Worm (Caenorhabditis elegans) whole organism, L1 larva: ENCODE measurements around the gene F56A8.8.

Experiments
- C04F5.9 ChIP-seq: sonication (generic microtip); optimal IDR thresholded peaks from 2 replicates; lab custom pipeline; 2016; ENCODE audit warnings: missing genetic modification characterization, missing compliant biosample characterization
- F16B12.6 ChIP-seq: fragments of 150-350 bp; optimal IDR thresholded peaks from 2 replicates; lab custom pipeline; 2014; ENCODE audit warnings: missing biosample characterization, missing genetic modification characterization
- alr-1 ChIP-seq: fragments of 200-800 bp; sonication (Bioruptor generic); optimal IDR thresholded peaks from 2 replicates; lab custom pipeline; 2018; ENCODE audit warnings: borderline replicate concordance, mild to moderate bottlenecking, missing genetic modification characterization, missing compliant biosample characterization
- aly-2 ChIP-seq: fragments of 150-350 bp; optimal IDR thresholded peaks from 2 replicates; lab custom pipeline; 2014; ENCODE audit warnings: missing biosample characterization, missing genetic modification characterization
- ama-1 ChIP-seq: fragments of 150-350 bp; optimal IDR thresholded peaks from 2 replicates; lab custom pipeline; 2014
- ceh-8 ChIP-seq: fragments of 200-800 bp; sonication (Bioruptor generic); optimal IDR thresholded peaks from 2 replicates; lab custom pipeline; 2018; ENCODE audit warnings: mild to moderate bottlenecking, missing genetic modification characterization, moderate library complexity, missing compliant biosample characterization
- dpl-1 ChIP-seq, 3 experiments: fragments of 150-350 bp in 2 of 3; sonication (generic microtip) in 1 of 3; optimal IDR thresholded peaks; 2 replicates each; lab custom pipeline; 2014 to 2017; ENCODE audit warnings: missing biosample characterization in 3 of 3, missing genetic modification characterization in 3 of 3, missing genetic modification reagents in 3 of 3
- dsc-1 ChIP-seq: sonication (generic microtip); optimal IDR thresholded peaks from 2 replicates; lab custom pipeline; 2016; ENCODE audit warnings: mild to moderate bottlenecking, missing genetic modification characterization, missing compliant biosample characterization
- efl-1 ChIP-seq, 4 experiments: fragments of 150-350 bp; optimal IDR thresholded peaks in 3 of 4; peaks in 1 of 4; 1 replicate in 1 of 4; 2 replicates in 3 of 4; lab custom pipeline; 2014; ENCODE audit warnings: missing biosample characterization in 2 of 4, missing genetic modification characterization in 2 of 4, missing genetic modification reagents in 2 of 4
- egl-27 ChIP-seq, 2 experiments: fragments of 150-350 bp in 1 of 2; sonication (generic microtip); optimal IDR thresholded peaks; 3 replicates each; lab custom pipeline; 2017 to 2018; ENCODE audit warnings: missing biosample characterization in 2 of 2, missing genetic modification characterization in 2 of 2, missing genetic modification reagents in 2 of 2
- elt-3 ChIP-seq, 6 experiments: fragments of 150-350 bp in 1 of 6; sonication (generic microtip); optimal IDR thresholded peaks; 2 replicates each; lab custom pipeline; 2017 to 2018; ENCODE audit warnings: missing biosample characterization in 6 of 6, missing genetic modification characterization in 6 of 6, inconsistent platforms in 1 of 6
- ets-5 ChIP-seq: fragments of 200-800 bp; sonication (Bioruptor generic); IDR thresholded peaks from 2 replicates; pipeline ENCODE4 v1.3.6; 2022; ENCODE audit warnings: missing genetic modification characterization, missing compliant biosample characterization
- fkh-10 ChIP-seq: sonication (generic microtip); optimal IDR thresholded peaks from 2 replicates; lab custom pipeline; 2017; ENCODE audit warnings: missing biosample characterization, missing genetic modification reagents, missing genetic modification characterization
- fkh-4 ChIP-seq: sonication (generic microtip); optimal IDR thresholded peaks from 2 replicates; lab custom pipeline; 2016; ENCODE audit warnings: missing compliant biosample characterization, missing genetic modification characterization, borderline replicate concordance
- fkh-8 ChIP-seq: sonication (generic microtip); optimal IDR thresholded peaks from 2 replicates; lab custom pipeline; 2016; ENCODE audit warnings: mild to moderate bottlenecking, missing genetic modification characterization, missing compliant biosample characterization
- fos-1 ChIP-seq: fragments of 150-350 bp; optimal IDR thresholded peaks from 2 replicates; lab custom pipeline; 2014; ENCODE audit warnings: missing biosample characterization, missing genetic modification characterization
- grh-1 ChIP-seq: fragments of 200-800 bp; sonication (Bioruptor generic); IDR thresholded peaks from 2 replicates; pipeline ENCODE4 v1.3.6; 2022; ENCODE audit warnings: missing genetic modification reagents, missing genetic modification characterization, missing compliant biosample characterization
- hlh-4 ChIP-seq: sonication (generic microtip); optimal IDR thresholded peaks from 2 replicates; lab custom pipeline; 2016; ENCODE audit warnings: mild to moderate bottlenecking, missing genetic modification characterization, missing compliant biosample characterization
- hpl-2 ChIP-seq: fragments of 150-350 bp; optimal IDR thresholded peaks from 2 replicates; lab custom pipeline; 2014; ENCODE audit warnings: missing biosample characterization, missing genetic modification reagents, missing genetic modification characterization
- isw-1 ChIP-seq: fragments of 200-800 bp; sonication (Bioruptor generic); IDR thresholded peaks from 2 replicates; pipeline ENCODE4 v1.3.6; 2022; ENCODE audit warnings: missing genetic modification characterization, missing compliant biosample characterization
- lin-35 ChIP-seq, 2 experiments: fragments of 150-350 bp; optimal IDR thresholded peaks; 2 replicates each; lab custom pipeline; 2014; ENCODE audit warnings: missing biosample characterization in 2 of 2, missing genetic modification characterization in 2 of 2, missing genetic modification reagents in 2 of 2
- lin-39 ChIP-seq: fragments of 150-350 bp; optimal IDR thresholded peaks from 2 replicates; lab custom pipeline; 2014; ENCODE audit warnings: missing biosample characterization, missing genetic modification reagents, missing genetic modification characterization
- lir-3 ChIP-seq: sonication (generic microtip); optimal IDR thresholded peaks from 2 replicates; lab custom pipeline; 2016; ENCODE audit warnings: mild to moderate bottlenecking, missing genetic modification characterization, moderate library complexity, missing compliant biosample characterization; ENCODE audit not compliant: poor library complexity
- mep-1 ChIP-seq: fragments of 150-350 bp; optimal IDR thresholded peaks from 2 replicates; lab custom pipeline; 2014; ENCODE audit warnings: missing biosample characterization, missing genetic modification characterization
- nhr-11 ChIP-seq: fragments of 150-350 bp; optimal IDR thresholded peaks from 2 replicates; lab custom pipeline; 2014; ENCODE audit warnings: missing biosample characterization, missing genetic modification characterization
- nhr-19 ChIP-seq: fragments of 200-800 bp; sonication (Bioruptor generic); conservative IDR thresholded peaks from 2 replicates; pipeline ENCODE4 v1.3.6; 2022; ENCODE audit warnings: missing genetic modification characterization, missing compliant biosample characterization
- nhr-237 ChIP-seq: fragments of 150-350 bp; optimal IDR thresholded peaks from 2 replicates; lab custom pipeline; 2014; ENCODE audit warnings: missing biosample characterization, missing genetic modification characterization
- nhr-28 ChIP-seq: fragments of 150-350 bp; optimal IDR thresholded peaks from 2 replicates; lab custom pipeline; 2014; ENCODE audit warnings: missing biosample characterization, missing genetic modification characterization
- nhr-84 ChIP-seq: sonication (generic microtip); optimal IDR thresholded peaks from 2 replicates; lab custom pipeline; 2017; ENCODE audit warnings: missing biosample characterization, missing genetic modification characterization
- nhr-90 ChIP-seq: sonication (generic microtip); optimal IDR thresholded peaks from 2 replicates; lab custom pipeline; 2016; ENCODE audit warnings: mild to moderate bottlenecking, missing genetic modification characterization, missing compliant biosample characterization; ENCODE audit not compliant: poor library complexity
- pag-3 ChIP-seq: sonication (generic microtip); optimal IDR thresholded peaks from 2 replicates; lab custom pipeline; 2017; ENCODE audit warnings: missing genetic modification characterization, mild to moderate bottlenecking, missing compliant biosample characterization, antibody characterized with exemption, borderline replicate concordance; ENCODE audit not compliant: insufficient read depth
- pax-3 ChIP-seq: fragments of 200-800 bp; sonication (Bioruptor generic); optimal IDR thresholded peaks from 2 replicates; lab custom pipeline; 2018; ENCODE audit warnings: mild to moderate bottlenecking, missing genetic modification characterization, moderate library complexity, missing compliant biosample characterization
- rnt-1 ChIP-seq: sonication (generic microtip); optimal IDR thresholded peaks from 2 replicates; lab custom pipeline; 2016; ENCODE audit warnings: mild to moderate bottlenecking, missing genetic modification characterization, moderate library complexity, missing compliant biosample characterization
- skn-1 ChIP-seq: fragments of 150-350 bp; optimal IDR thresholded peaks from 2 replicates; lab custom pipeline; 2014; ENCODE audit warnings: missing biosample characterization, missing genetic modification characterization
- snpc-4 ChIP-seq: fragments of 150-350 bp; optimal IDR thresholded peaks from 2 replicates; lab custom pipeline; 2014; ENCODE audit warnings: missing biosample characterization, missing genetic modification characterization
- sox-4 ChIP-seq: sonication (generic microtip); optimal IDR thresholded peaks from 2 replicates; lab custom pipeline; 2016; ENCODE audit warnings: missing genetic modification characterization, missing compliant biosample characterization
- sptf-1 ChIP-seq: fragments of 150-350 bp; optimal IDR thresholded peaks from 2 replicates; lab custom pipeline; 2014; ENCODE audit warnings: missing biosample characterization, missing genetic modification characterization
- sup-37 ChIP-seq: fragments of 200-800 bp; sonication (Bioruptor generic); optimal IDR thresholded peaks from 2 replicates; lab custom pipeline; 2018; ENCODE audit warnings: mild to moderate bottlenecking, missing genetic modification characterization, missing compliant biosample characterization
- swsn-7 ChIP-seq: sonication (generic microtip); optimal IDR thresholded peaks from 2 replicates; lab custom pipeline; 2016; ENCODE audit warnings: missing genetic modification characterization, missing compliant biosample characterization
- tbx-2 ChIP-seq: sonication (generic microtip); optimal IDR thresholded peaks from 2 replicates; lab custom pipeline; 2016; ENCODE audit warnings: missing genetic modification characterization, missing compliant biosample characterization
- tlp-1 ChIP-seq: fragments of 150-350 bp; optimal IDR thresholded peaks from 2 replicates; lab custom pipeline; 2014; ENCODE audit warnings: missing biosample characterization, missing genetic modification characterization
- unc-130 ChIP-seq: fragments of 150-350 bp; optimal IDR thresholded peaks from 2 replicates; lab custom pipeline; 2017; ENCODE audit warnings: missing biosample characterization, missing genetic modification characterization, inconsistent platforms
- unc-62 ChIP-seq: fragments of 150-350 bp; optimal IDR thresholded peaks from 2 replicates; lab custom pipeline; 2014; ENCODE audit warnings: missing biosample characterization, missing genetic modification reagents, missing genetic modification characterization
- unc-98 ChIP-seq: fragments of 200-800 bp; sonication (Bioruptor generic); IDR thresholded peaks from 2 replicates; pipeline ENCODE4 v1.3.6; 2022; ENCODE audit warnings: missing genetic modification characterization, missing compliant biosample characterization
- vab-15 ChIP-seq: sonication (generic microtip); optimal IDR thresholded peaks from 2 replicates; lab custom pipeline; 2017; ENCODE audit warnings: missing genotype, mild to moderate bottlenecking, missing genetic modification characterization, missing compliant biosample characterization
- xbp-1 ChIP-seq: sonication (generic microtip); optimal IDR thresholded peaks from 2 replicates; lab custom pipeline; 2016; ENCODE audit warnings: missing genetic modification characterization, missing compliant biosample characterization
- zip-4 ChIP-seq: fragments of 200-800 bp; sonication (Bioruptor generic); optimal IDR thresholded peaks from 2 replicates; lab custom pipeline; 2018; ENCODE audit warnings: mild to moderate bottlenecking, missing genetic modification characterization, moderate library complexity, missing compliant biosample characterization
- ztf-11 ChIP-seq, 2 experiments: sonication (generic microtip); optimal IDR thresholded peaks; 2 replicates each; lab custom pipeline; 2016 to 2017; ENCODE audit warnings: missing genetic modification characterization in 2 of 2, missing biosample characterization in 1 of 2, missing compliant biosample characterization in 1 of 2
- ztf-4 ChIP-seq: fragments of 150-350 bp; optimal IDR thresholded peaks from 2 replicates; lab custom pipeline; 2014; ENCODE audit warnings: missing biosample characterization, missing genetic modification characterization

The F56A8.8 gene

ce11 chrIII:13302578-13302977 is 17.1 kb downstream of the F56A8.8 start:
- TF ChIP-seq fos-1 (tag; lab: Kevin White, UChicago) (no peak), grh-1 (GFP tag; lab: Robert Waterston, UW) (no peak), efl-1 (optimal IDR thresholded peaks at IDR 0.05; lab: Kevin White, UChicago) (no peak), efl-1 (GFP tag; optimal IDR thresholded peaks at IDR 0.05 in 1 of 2; lab: Kevin White, UChicago) (peak in 1 of 2 experiments; percentile 74)
- TF ChIP-seq, all 84 proteins: peak for 1

- TF ChIP-seq unc-98 = no peak
- no peak for TF ChIP-seq ztf-11 (tag; optimal IDR thresholded peaks at IDR 0.05; lab: Kevin White, UChicago)
- TF ChIP-seq hpl-2 = no peak
- TF ChIP-seq skn-1 (tag; lab: Kevin White, UChicago) = no peak
- TF ChIP-seq swsn-7 (tag; lab: Kevin White, UChicago) = no peak
- TF ChIP-seq egl-27 (tag; optimal IDR thresholded peaks at IDR 0.05; lab: Kevin White, UChicago) = no peak
- TF ChIP-seq snpc-4 (tag; lab: Kevin White, UChicago) = no peak
- TF ChIP-seq tlp-1 = no peak
- no peak for TF ChIP-seq xbp-1 (tag; lab: Kevin White, UChicago)
- TF ChIP-seq ets-5 (GFP tag; lab: Robert Waterston, UW) = no peak
- TF ChIP-seq nhr-84 = no peak
- TF ChIP-seq fkh-10 (GFP tag; lab: Kevin White, UChicago) = no peak
- no peak for TF ChIP-seq lin-39 (tag; lab: Kevin White, UChicago)
- no peak for TF ChIP-seq vab-15
- TF ChIP-seq sptf-1 (tag; lab: Kevin White, UChicago) = no peak
- TF ChIP-seq pag-3 (tag; lab: Kevin White, UChicago) = no peak
These were observed 20.0 kb downstream of the F56A8.8 start for ce11 chrIII:13305537-13305936.

- TF ChIP-seq fkh-8 (tag; lab: Kevin White, UChicago) (peak; percentile 27), isw-1 (GFP tag; lab: Robert Waterston, UW) (peak; percentile 29), C04F5.9 (tag; lab: Kevin White, UChicago) (peak; percentile 30), pax-3 (tag; lab: Kevin White, UChicago) (no peak), mep-1 (tag; lab: Kevin White, UChicago) (peak; percentile 74), unc-62 (GFP tag; lab: Kevin White, UChicago) (no peak), ets-5 (GFP tag; lab: Robert Waterston, UW) (no peak), nhr-28 (tag; lab: Kevin White, UChicago) (no peak), nhr-84 (no peak), unc-130 (tag; lab: Kevin White, UChicago) (peak; percentile 17), ama-1 (lab: Kevin White, UChicago) (no peak), vab-15 (no peak), hlh-4 (no peak), tbx-2 (tag; lab: Kevin White, UChicago) (peak; percentile 35), fkh-4 (tag; lab: Kevin White, UChicago) (no peak), sox-4 (tag; lab: Kevin White, UChicago) (no peak), nhr-237 (tag; lab: Kevin White, UChicago) (no peak), dsc-1 (peak; percentile 42), ztf-11 (tag; optimal IDR thresholded peaks at IDR 0.05; lab: Kevin White, UChicago) (no peak), ceh-8 (no peak), zip-4 (GFP tag; lab: Kevin White, UChicago) (no peak), nhr-11 (tag; lab: Kevin White, UChicago) (no peak), F16B12.6 (tag; lab: Kevin White, UChicago) (peak; percentile 91), elt-3 (tag; optimal IDR thresholded peaks at IDR 0.05; lab: Kevin White, UChicago) (no peak), lir-3 (no peak), nhr-90 (tag; lab: Kevin White, UChicago) (peak; percentile 13), skn-1 (tag; lab: Kevin White, UChicago) (peak; percentile 31), rnt-1 (tag; lab: Kevin White, UChicago) (no peak), sup-37 (GFP tag; lab: Kevin White, UChicago) (no peak), dpl-1 (GFP tag; optimal IDR thresholded peaks at IDR 0.05; lab: Kevin White, UChicago) (peak; percentile 83 to 88 (median 84)), aly-2 (tag; lab: Kevin White, UChicago) (no peak), alr-1 (tag; lab: Kevin White, UChicago) (no peak), lin-35 (GFP tag; optimal IDR thresholded peaks at IDR 0.05; lab: Kevin White, UChicago) (peak; percentile 86 to 87), ztf-4 (tag; lab: Kevin White, UChicago) (no peak), lin-39 (tag; lab: Kevin White, UChicago) (no peak), nhr-19 (GFP tag; lab: Robert Waterston, UW) (peak; percentile 19; the same call in 1 of the 2 replicates)
These were observed 21.6 kb downstream of the F56A8.8 start, which contains the start of the genes klp-19 and slc-36.1 for ce11 chrIII:13307107-13307506. TSS of gene klp-19 (minus strand) at chrIII:13307259. TSS of gene slc-36.1 (plus strand) at chrIII:13307502.
